Worm (Caenorhabditis elegans) whole organism, L4 larva: ENCODE results near the gene T24E12.10.
A peak's percentile ranks its signal among the peaks of the same experiment; 100 is the strongest.

Source experiments
- F37D6.2 ChIP-seq: sonication (generic microtip); optimal IDR thresholded peaks from 2 replicates; lab custom pipeline; 2016; ENCODE audit warnings: mild to moderate bottlenecking, missing genetic modification characterization, missing compliant biosample characterization
- ZK337.2 ChIP-seq: fragments of 200-800 bp; sonication (Bioruptor generic); IDR thresholded peaks from 2 replicates; pipeline ENCODE4 v1.3.6; 2022; ENCODE audit warnings: missing genetic modification reagents, missing genetic modification characterization, missing compliant biosample characterization
- aha-1 ChIP-seq: fragments of 150-350 bp; peaks from one replicate; lab custom pipeline; 2014; ENCODE audit warnings: missing biosample characterization, missing genetic modification characterization
- ama-1 ChIP-seq: fragments of 150-350 bp; optimal IDR thresholded peaks from 2 replicates; lab custom pipeline; 2014; ENCODE audit warnings: inconsistent platforms, mixed read lengths
- attf-4 ChIP-seq: sonication (generic microtip); optimal IDR thresholded peaks from 3 replicates; lab custom pipeline; 2017; ENCODE audit warnings: missing biosample characterization, missing genetic modification characterization
- cey-2 ChIP-seq: sonication (generic microtip); optimal IDR thresholded peaks from 3 replicates; lab custom pipeline; 2017; ENCODE audit warnings: missing genetic modification characterization, mild to moderate bottlenecking, missing compliant biosample characterization, antibody characterized with exemption, borderline replicate concordance; ENCODE audit not compliant: insufficient read depth
- dmd-9 ChIP-seq: fragments of 200-800 bp; sonication (Bioruptor generic); IDR thresholded peaks from 2 replicates; pipeline ENCODE4 v1.3.6; 2022; ENCODE audit warnings: missing genetic modification reagents, missing genetic modification characterization, missing compliant biosample characterization
- dpl-1 ChIP-seq: fragments of 150-350 bp; optimal IDR thresholded peaks from 2 replicates; lab custom pipeline; 2014; ENCODE audit warnings: missing biosample characterization, missing genetic modification reagents, missing genetic modification characterization
- duxl-1 ChIP-seq: sonication (generic microtip); optimal IDR thresholded peaks from 2 replicates; lab custom pipeline; 2016; ENCODE audit warnings: mild to moderate bottlenecking, missing genetic modification characterization, moderate library complexity, missing compliant biosample characterization; ENCODE audit not compliant: poor library complexity
- dve-1 ChIP-seq: sonication (generic microtip); optimal IDR thresholded peaks from 2 replicates; lab custom pipeline; 2017; ENCODE audit warnings: antibody characterized with exemption, mild to moderate bottlenecking, missing genetic modification characterization, missing compliant biosample characterization; ENCODE audit not compliant: insufficient read depth
- fkh-10 ChIP-seq: fragments of 150-350 bp; optimal IDR thresholded peaks from 2 replicates; lab custom pipeline; 2014; ENCODE audit warnings: missing biosample characterization, missing genetic modification reagents, missing genetic modification characterization
- fos-1 ChIP-seq: fragments of 150-350 bp; optimal IDR thresholded peaks from 2 replicates; lab custom pipeline; 2014; ENCODE audit warnings: missing biosample characterization, missing genetic modification characterization
- hif-1 ChIP-seq, 2 experiments: sonication (generic microtip); optimal IDR thresholded peaks; 2 replicates each; lab custom pipeline; 2016 to 2017; ENCODE audit warnings: missing compliant biosample characterization in 2 of 2, missing genetic modification characterization in 2 of 2, missing genetic modification reagents in 2 of 2, missing genotype in 2 of 2, mild to moderate bottlenecking in 1 of 2
- jun-1 ChIP-seq: fragments of 150-350 bp; optimal IDR thresholded peaks from 2 replicates; lab custom pipeline; 2014; ENCODE audit warnings: missing biosample characterization, missing genetic modification reagents, missing genetic modification characterization
- lin-39 ChIP-seq: fragments of 150-350 bp; optimal IDR thresholded peaks from 2 replicates; lab custom pipeline; 2014; ENCODE audit warnings: missing biosample characterization, missing genetic modification reagents, missing genetic modification characterization
- lsy-2 ChIP-seq, 2 experiments: fragments of 150-350 bp in 1 of 2; sonication (generic microtip) in 1 of 2; optimal IDR thresholded peaks; 2 replicates each; lab custom pipeline; 2014 to 2017; ENCODE audit warnings: missing biosample characterization in 2 of 2, missing genetic modification characterization in 2 of 2
- mdl-1 ChIP-seq, 2 experiments: fragments of 150-350 bp in 1 of 2; sonication (generic microtip) in 1 of 2; optimal IDR thresholded peaks; 2 replicates each; lab custom pipeline; 2014 to 2017; ENCODE audit warnings: missing biosample characterization in 2 of 2, missing genetic modification characterization in 2 of 2
- nhr-102 ChIP-seq: sonication (generic microtip); optimal IDR thresholded peaks from 2 replicates; lab custom pipeline; 2016; ENCODE audit warnings: mild to moderate bottlenecking, missing genetic modification characterization, moderate library complexity, missing compliant biosample characterization
- nhr-111 ChIP-seq: fragments of 200-800 bp; sonication (Bioruptor generic); optimal IDR thresholded peaks from 2 replicates; lab custom pipeline; 2018; ENCODE audit warnings: mild to moderate bottlenecking, missing genetic modification characterization, missing compliant biosample characterization
- nhr-237 ChIP-seq: sonication (generic microtip); optimal IDR thresholded peaks from 2 replicates; lab custom pipeline; 2017; ENCODE audit warnings: missing biosample characterization, missing genetic modification characterization
- nhr-42 ChIP-seq: fragments of 200-800 bp; sonication (Bioruptor generic); IDR thresholded peaks from 2 replicates; pipeline ENCODE4 v1.3.6; 2022; ENCODE audit warnings: missing genetic modification characterization, missing compliant biosample characterization
- php-3 ChIP-seq: fragments of 200-800 bp; sonication (Bioruptor generic); IDR thresholded peaks from 2 replicates; pipeline ENCODE4 v1.3.6; 2022; ENCODE audit warnings: missing genetic modification reagents, missing genetic modification characterization, missing compliant biosample characterization
- rbr-2 ChIP-seq: sonication (generic microtip); optimal IDR thresholded peaks from 2 replicates; lab custom pipeline; 2016; ENCODE audit warnings: missing genotype, missing genetic modification characterization, missing compliant biosample characterization
- saeg-2 ChIP-seq: fragments of 200-800 bp; sonication (Bioruptor generic); IDR thresholded peaks from 2 replicates; pipeline ENCODE4 v1.3.6; 2022; ENCODE audit warnings: missing genetic modification reagents, missing genetic modification characterization, missing compliant biosample characterization
- skn-1 ChIP-seq: fragments of 150-350 bp; optimal IDR thresholded peaks from 2 replicates; lab custom pipeline; 2014; ENCODE audit warnings: missing biosample characterization, missing genetic modification characterization
- spr-3 ChIP-seq: fragments of 200-800 bp; sonication (Bioruptor generic); optimal IDR thresholded peaks from 2 replicates; lab custom pipeline; 2018; ENCODE audit warnings: mild to moderate bottlenecking, missing genetic modification characterization, missing compliant biosample characterization
- tra-1 ChIP-seq: fragments of 200-800 bp; sonication (Bioruptor generic); IDR thresholded peaks from 2 replicates; pipeline ENCODE4 v1.3.6; 2022; ENCODE audit warnings: missing genetic modification reagents, missing genetic modification characterization, missing compliant biosample characterization
- unc-62 ChIP-seq, 3 experiments: fragments of 150-350 bp in 1 of 3; sonication (generic microtip); optimal IDR thresholded peaks in 2 of 3; peaks in 1 of 3; 1 replicate in 1 of 3; 2 replicates in 2 of 3; lab custom pipeline; 2014 to 2017; ENCODE audit warnings: missing biosample characterization in 3 of 3, missing genetic modification characterization in 3 of 3, missing genetic modification reagents in 3 of 3, missing genotype in 1 of 3
- zfp-3 ChIP-seq: fragments of 200-800 bp; sonication (Bioruptor generic); conservative IDR thresholded peaks from 2 replicates; pipeline ENCODE4 v1.3.6; 2022; ENCODE audit warnings: missing genetic modification reagents, missing genetic modification characterization, missing compliant biosample characterization
- zip-11 ChIP-seq: fragments of 200-800 bp; sonication (Bioruptor generic); IDR thresholded peaks from 2 replicates; pipeline ENCODE4 v1.3.6; 2022; ENCODE audit warnings: missing genetic modification characterization, missing compliant biosample characterization
- zip-2 ChIP-seq: fragments of 150-350 bp; optimal IDR thresholded peaks from 2 replicates; lab custom pipeline; 2014; ENCODE audit warnings: missing biosample characterization, missing genetic modification characterization
- ztf-7 ChIP-seq: fragments of 150-350 bp; optimal IDR thresholded peaks from 2 replicates; lab custom pipeline; 2014; ENCODE audit warnings: missing biosample characterization, missing genetic modification characterization

Gene T24E12.10

DNA sequence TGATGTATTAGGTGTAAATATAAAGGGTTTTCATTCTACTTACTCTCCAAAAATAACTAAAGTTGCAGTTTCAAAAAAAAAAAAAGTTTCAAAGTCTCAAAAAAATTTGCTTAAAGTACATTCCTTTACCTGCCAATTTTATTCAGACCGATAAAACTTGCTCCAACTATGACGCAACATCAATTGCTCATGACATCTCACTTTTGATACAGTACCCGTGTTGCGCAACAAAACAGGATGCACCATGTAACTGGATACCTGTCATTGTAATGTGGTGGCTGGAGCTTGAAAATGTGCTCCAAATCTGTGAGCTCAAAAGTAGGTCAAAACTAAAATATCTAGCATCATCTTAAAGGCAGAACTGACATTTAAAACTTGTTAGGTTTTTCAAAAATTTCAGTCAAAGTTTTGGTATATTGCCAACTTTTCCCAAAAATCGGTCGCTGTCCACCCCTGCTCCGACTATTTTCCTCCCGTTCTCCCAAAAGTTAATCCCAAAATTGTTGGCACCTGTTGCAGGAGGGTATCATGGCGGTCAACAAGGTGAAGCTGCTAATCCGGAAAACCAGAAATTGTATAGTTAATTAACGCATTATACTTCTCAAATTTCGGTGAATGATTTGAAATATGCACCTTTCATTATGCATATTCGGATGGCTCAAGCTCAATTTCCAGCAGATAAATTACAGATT, 9.4 kb upstream of the T24E12.10 start, which contains the start of gene T24E12.2:
Gene T24E12.2 (plus strand): TSS at position 642 of the 692 bp plus-strand sequence.
- TF ChIP-seq tra-1 (GFP tag; lab: Robert Waterston, UW) (no peak), zip-11 (GFP tag; lab: Robert Waterston, UW) (no peak), zfp-3 (GFP tag; lab: Robert Waterston, UW) (no peak), jun-1 (no peak), dve-1 (tag; lab: Kevin White, UChicago) (no peak), nhr-111 (GFP tag; lab: Kevin White, UChicago) (no peak), ztf-7 (tag; lab: Kevin White, UChicago) (no peak), nhr-42 (no peak), skn-1 (tag; lab: Kevin White, UChicago) (no peak), nhr-102 (tag; lab: Kevin White, UChicago) (no peak), ama-1 (no peak), cey-2 (tag; lab: Kevin White, UChicago) (no peak), attf-4 (tag; lab: Kevin White, UChicago) (no peak), nhr-237 (tag; lab: Kevin White, UChicago) (no peak)

DNA sequence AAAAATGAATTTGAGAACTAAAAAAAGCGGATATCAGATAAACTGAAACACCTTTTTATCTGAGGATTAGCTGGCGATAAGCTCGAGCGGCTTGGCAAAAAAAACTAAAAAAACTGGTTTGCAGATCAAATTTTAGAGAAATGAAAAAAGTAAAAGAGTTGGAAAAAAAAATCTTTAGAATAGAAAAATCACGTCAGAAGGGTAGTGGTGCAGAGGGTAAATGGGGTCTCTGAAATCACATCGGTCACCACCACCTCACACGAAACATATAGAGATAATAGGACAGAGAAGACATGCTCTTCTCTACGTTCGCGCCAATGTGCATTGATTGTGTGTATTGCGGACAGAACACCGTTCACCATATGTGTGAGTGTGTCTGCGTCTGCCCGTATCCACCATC, 8.2 kb upstream of the T24E12.10 start:
- TF ChIP-seq aha-1 (tag; lab: Kevin White, UChicago) (peak; percentile 74), hif-1 (tag; optimal IDR thresholded peaks at IDR 0.05; lab: Kevin White, UChicago) (no peak), lsy-2 (tag; optimal IDR thresholded peaks at IDR 0.05; lab: Kevin White, UChicago) (no peak), fos-1 (tag; lab: Kevin White, UChicago) (no peak)

- TF ChIP-seq ZK337.2 (GFP tag; lab: Robert Waterston, UW) (no peak), fkh-10 (no peak)
- TF ChIP-seq, all 104 proteins: peak for 0
Measured at ce11 chrII:3779463-3779862, 6.4 kb upstream of the T24E12.10 start, which contains the start of gene T24E12.11. TSS of gene T24E12.11 (minus strand) at chrII:3779563.

- TF ChIP-seq dpl-1 (GFP tag; lab: Kevin White, UChicago) (no peak), rbr-2 (tag; lab: Kevin White, UChicago) (no peak), saeg-2 (GFP tag; lab: Robert Waterston, UW) (no peak), spr-3 (GFP tag; lab: Kevin White, UChicago) (no peak)
Measured at ce11 chrII:3777802-3778201, 4.8 kb upstream of the T24E12.10 start.

ce11 chrII:3775719-3776118, 2.7 kb upstream of the T24E12.10 start, which contains the start of gene T24E12.3:
TSS of gene T24E12.3 (plus strand) at chrII:3776019.
- TF ChIP-seq hif-1 (tag; optimal IDR thresholded peaks at IDR 0.05; lab: Kevin White, UChicago) (no peak), ZK337.2 (GFP tag; lab: Robert Waterston, UW) (no peak), dmd-9 (GFP tag; lab: Robert Waterston, UW) (no peak), zip-2 (no peak), cey-2 (tag; lab: Kevin White, UChicago) (no peak), php-3 (GFP tag; lab: Robert Waterston, UW) (no peak), lin-39 (tag; lab: Kevin White, UChicago) (no peak), ama-1 (no peak), F37D6.2 (tag; lab: Kevin White, UChicago) (no peak), rbr-2 (tag; lab: Kevin White, UChicago) (no peak), duxl-1 (tag; lab: Kevin White, UChicago) (no peak)

DNA sequence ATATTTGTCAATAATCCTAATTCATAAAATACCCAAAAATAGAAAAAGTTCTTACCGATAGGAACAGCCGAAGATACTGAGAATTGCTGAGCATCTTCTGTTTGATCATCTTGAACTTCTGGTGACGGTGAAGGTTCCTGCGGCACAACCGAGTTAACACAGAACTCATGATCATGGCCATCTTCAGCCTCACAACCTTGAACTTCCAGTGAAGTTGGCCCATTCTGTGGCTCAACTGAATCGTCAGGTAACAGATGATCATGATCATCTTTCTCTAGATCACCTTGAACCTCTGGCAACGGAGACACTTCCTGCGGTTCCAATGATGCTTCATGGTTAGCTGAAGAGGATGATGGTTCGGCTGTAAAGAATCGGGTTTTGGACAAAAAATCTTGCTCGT, 1.4 kb downstream of the T24E12.10 start:
- no peak for TF ChIP-seq mdl-1 (tag; optimal IDR thresholded peaks at IDR 0.05; lab: Kevin White, UChicago)
- TF ChIP-seq aha-1 (tag; lab: Kevin White, UChicago): peak; percentile 32
- TF ChIP-seq unc-62 (GFP tag; optimal IDR thresholded peaks at IDR 0.05 in 1 of 2; lab: Kevin White, UChicago): peak in 1 of 2 experiments; percentile 94
- TF ChIP-seq unc-62 (tag; optimal IDR thresholded peaks at IDR 0.05; lab: Kevin White, UChicago): no peak
- TF ChIP-seq, all 104 proteins: peak for 2
